Fruit fly (Drosophila melanogaster) whole organism, embryonic: ENCODE data around the gene Svil.

ENCODE experiments used
- Blimp-1 ChIP-seq: fragments of 200-800 bp; sonication (Bioruptor generic); optimal IDR thresholded peaks from 3 replicates; lab custom pipeline; 2018; ENCODE audit warnings: missing biosample characterization, missing genetic modification characterization, mild to moderate bottlenecking, moderate library complexity, missing genetic modification reagents
- Oli ChIP-seq: fragments of 200-800 bp; sonication (Bioruptor generic); optimal IDR thresholded peaks from 2 replicates; lab custom pipeline; 2018; ENCODE audit warnings: missing biosample characterization, mild to moderate bottlenecking, missing genetic modification characterization, moderate library complexity
- ewg ChIP-seq: fragments of 200-800 bp; sonication (Bioruptor generic); optimal IDR thresholded peaks from 3 replicates; lab custom pipeline; 2017; ENCODE audit warnings: mild to moderate bottlenecking, missing biosample characterization, missing genetic modification reagents, missing genetic modification characterization
- scrt ChIP-seq: fragments of 200-800 bp; sonication (Bioruptor generic); optimal IDR thresholded peaks from 2 replicates; lab custom pipeline; 2018; ENCODE audit warnings: missing biosample characterization, mild to moderate bottlenecking, missing genetic modification characterization, moderate library complexity

DNA sequence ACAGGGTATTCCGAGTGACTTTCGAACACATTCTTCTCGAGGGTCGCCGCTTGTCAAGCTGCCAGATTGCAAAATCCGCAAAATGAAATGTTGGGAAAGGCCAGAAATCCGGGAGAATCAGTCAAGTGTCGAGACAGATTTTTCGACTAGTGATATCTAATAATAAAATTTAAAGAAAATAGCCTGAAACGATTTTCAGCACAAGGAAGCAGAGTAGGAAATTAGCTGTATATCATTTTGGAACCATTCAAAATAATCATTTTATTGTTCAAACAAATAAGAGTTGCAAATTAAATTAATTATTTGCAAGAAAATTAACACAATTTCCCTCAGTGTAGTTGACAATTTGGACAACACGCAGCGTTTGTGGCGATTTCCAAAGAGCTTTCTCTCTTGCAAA lies 153.2 kb downstream of the Svil start:
- TF ChIP-seq scrt (no peak), Oli (tag; lab: Kevin White, UChicago) (no peak), Blimp-1 (GFP tag; lab: Kevin White, UChicago) (no peak), ewg (GFP tag; lab: Kevin White, UChicago) (no peak)
